Fruit fly (Drosophila melanogaster) whole organism, prepupa: ENCODE data around the gene CG1105.

Experiments
- CG4318 ChIP-seq: fragments of 200-800 bp; sonication (Bioruptor generic); optimal IDR thresholded peaks from 3 replicates; lab custom pipeline; 2017; ENCODE audit warnings: missing biosample characterization, mild to moderate bottlenecking, missing genetic modification characterization
- CG6792 ChIP-seq: fragments of 200-800 bp; sonication (Bioruptor generic); optimal IDR thresholded peaks from 3 replicates; lab custom pipeline; 2016; ENCODE audit warnings: missing biosample characterization, missing genetic modification characterization
- CG6808 ChIP-seq: fragments of 200-800 bp; sonication (Bioruptor generic); optimal IDR thresholded peaks from 3 replicates; lab custom pipeline; 2017; ENCODE audit warnings: missing biosample characterization, missing genetic modification characterization, mild to moderate bottlenecking, moderate library complexity, missing genetic modification reagents
- Eip78C ChIP-seq: fragments of 200-800 bp; sonication (Bioruptor generic); peaks from one replicate; lab custom pipeline; 2016; ENCODE audit warnings: missing biosample characterization, missing genetic modification characterization
- Eip93F ChIP-seq: fragments of 200-800 bp; sonication (Bioruptor generic); optimal IDR thresholded peaks from 2 replicates; lab custom pipeline; 2016; ENCODE audit warnings: missing biosample characterization, mild to moderate bottlenecking, missing genetic modification characterization
- Gug ChIP-seq: fragments of 200-800 bp; sonication (Bioruptor generic); IDR thresholded peaks from 2 replicates; pipeline ENCODE4 v1.3.6; 2022; ENCODE audit warnings: missing biosample characterization, missing genetic modification characterization
- Hr39 ChIP-seq: fragments of 200-800 bp; sonication (Bioruptor generic); optimal IDR thresholded peaks from 2 replicates; lab custom pipeline; 2016; ENCODE audit warnings: missing biosample characterization, missing genetic modification characterization
- OdsH ChIP-seq: fragments of 200-800 bp; sonication (Bioruptor generic); optimal IDR thresholded peaks from 3 replicates; lab custom pipeline; 2016; ENCODE audit warnings: missing biosample characterization, missing genetic modification characterization
- Smox ChIP-seq: fragments of 200-800 bp; sonication (Bioruptor generic); optimal IDR thresholded peaks from 3 replicates; lab custom pipeline; 2016; ENCODE audit warnings: missing biosample characterization, missing genetic modification characterization
- Sox15 ChIP-seq: fragments of 200-800 bp; sonication (Bioruptor generic); optimal IDR thresholded peaks from 3 replicates; lab custom pipeline; 2016; ENCODE audit warnings: missing biosample characterization, missing genetic modification characterization

- TF ChIP-seq CG6792 (GFP tag; lab: Kevin White, UChicago): no peak
- no peak for TF ChIP-seq Hr39
- TF ChIP-seq CG4318 (GFP tag; lab: Kevin White, UChicago): no peak
- no peak for TF ChIP-seq Smox (GFP tag; lab: Kevin White, UChicago)
- TF ChIP-seq CG6808 (GFP tag; lab: Kevin White, UChicago): no peak
- no peak for TF ChIP-seq Sox15 (GFP tag; lab: Kevin White, UChicago)
- TF ChIP-seq Eip93F (GFP tag; lab: Kevin White, UChicago): no peak
- TF ChIP-seq Eip78C (GFP tag; lab: Kevin White, UChicago): no peak
- no peak for TF ChIP-seq Gug (GFP tag; lab: Robert Waterston, UW)
- TF ChIP-seq OdsH (GFP tag; lab: Kevin White, UChicago): no peak
Measured at dm6 chr3R:7087904-7088303, 21.0 kb upstream of the CG1105 start.
